Fruit fly (Drosophila melanogaster): ENCODE data around the gene CG31775.
"Not testable (repeated sequence)": the region's sequence is repeated elsewhere in the genome, so short reads cannot be mapped to it uniquely, and the experiment has no call there.

dm6 chr2L:14735543-14735942 lies 2.0 kb downstream of the CG31775 start, which contains the start of gene CG31835:
- not testable (repeated sequence) for TF ChIP-seq Sin3A, insv (optimal IDR thresholded peaks at IDR 0.05)

Data from Kc167 (cell line).